Fruit fly (Drosophila melanogaster) whole organism, wandering third instar larva: ENCODE measurements around the gene CG10211.

Experiments used
- Dif ChIP-seq: fragments of 200-275, 200-300 bp; sonication (Bioruptor generic); optimal IDR thresholded peaks from 2 replicates; lab custom pipeline; 2018; ENCODE audit warnings: missing biosample characterization, missing genetic modification characterization; ENCODE audit not compliant: partially characterized antibody
- Rel ChIP-seq, 2 experiments: fragments of 200-800 bp; sonication (Bioruptor generic) in 1 of 2; optimal IDR thresholded peaks; 2 replicates in 1 of 2; 3 replicates in 1 of 2; lab custom pipeline; 2016 to 2019; ENCODE audit warnings: mild to moderate bottlenecking in 2 of 2, missing biosample characterization in 2 of 2, missing genetic modification characterization in 2 of 2, moderate library complexity in 1 of 2
- br ChIP-seq: fragments of 200-800 bp; sonication (Bioruptor generic); optimal IDR thresholded peaks from 2 replicates; lab custom pipeline; 2016; ENCODE audit warnings: missing biosample characterization, missing genetic modification characterization
- dmrt93B ChIP-seq: fragments of 200-800 bp; sonication (Bioruptor generic); optimal IDR thresholded peaks from 2 replicates; lab custom pipeline; 2018; ENCODE audit warnings: missing biosample characterization, mild to moderate bottlenecking, missing genetic modification characterization
- h ChIP-seq: fragments of 200-800 bp; sonication (Bioruptor generic); optimal IDR thresholded peaks from 3 replicates; lab custom pipeline; 2016; ENCODE audit warnings: missing biosample characterization, mild to moderate bottlenecking, missing genetic modification characterization
- lola ChIP-seq: fragments of >200 bp; optimal IDR thresholded peaks from 2 replicates; lab custom pipeline; 2017; ENCODE audit warnings: missing biosample characterization, missing genetic modification characterization
- psq ChIP-seq: fragments of 200-800 bp; sonication (Bioruptor generic); optimal IDR thresholded peaks from 3 replicates; lab custom pipeline; 2017; ENCODE audit warnings: missing biosample characterization, mild to moderate bottlenecking, missing genetic modification characterization, moderate library complexity
- sv ChIP-seq: fragments of 200-800 bp; sonication (Bioruptor generic); optimal IDR thresholded peaks from 3 replicates; lab custom pipeline; 2016; ENCODE audit warnings: missing biosample characterization, missing genetic modification characterization
- usp ChIP-seq: fragments of >200 bp; optimal IDR thresholded peaks from 2 replicates; lab custom pipeline; 2017; ENCODE audit warnings: missing biosample characterization, missing genetic modification characterization

DNA sequence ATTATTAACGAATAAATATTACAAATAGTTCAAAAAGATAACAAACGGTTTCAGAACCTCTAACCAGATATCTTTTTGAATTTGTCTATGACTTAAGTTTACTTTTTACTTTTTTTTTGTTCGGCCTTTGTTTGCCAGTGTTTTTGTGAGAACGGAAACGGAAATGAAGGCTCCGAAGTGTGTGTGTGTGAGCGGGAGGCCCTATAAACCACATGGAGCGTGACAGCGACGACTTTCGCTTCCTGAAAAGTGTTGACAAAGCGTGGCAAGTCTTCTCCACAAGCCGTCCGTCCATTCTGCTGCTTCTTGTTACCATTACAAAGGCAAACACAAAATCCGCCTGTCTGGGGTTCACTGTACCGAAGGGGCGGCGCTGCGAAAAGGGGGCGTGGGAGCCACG is 47.1 kb downstream of the CG10211 start:
- TF ChIP-seq Rel (GFP tag; optimal IDR thresholded peaks at IDR 0.05; lab: Kevin White, UChicago) (no peak), Rel (tag; optimal IDR thresholded peaks at IDR 0.05; lab: Kevin White, UChicago) (no peak), sv (GFP tag; lab: Kevin White, UChicago) (no peak), psq (no peak), dmrt93B (GFP tag; lab: Kevin White, UChicago) (no peak), br (GFP tag; lab: Kevin White, UChicago) (no peak), lola (GFP tag; lab: Kevin White, UChicago) (no peak), usp (GFP tag; lab: Kevin White, UChicago) (no peak), Dif (GFP tag; lab: Kevin White, UChicago) (no peak), h (GFP tag; lab: Kevin White, UChicago) (no peak)
